Worm (Caenorhabditis elegans) whole organism, young adult: ENCODE results near the gene ZC412.5.

ENCODE experiments used
- Y53F4B.3 ChIP-seq: fragments of 200-800 bp; sonication (Bioruptor generic); IDR thresholded peaks from 2 replicates; pipeline ENCODE4 v1.3.6; 2022; ENCODE audit warnings: missing genetic modification reagents, missing genetic modification characterization, missing compliant biosample characterization
- aptf-3 ChIP-seq: fragments of 200-800 bp; sonication (Bioruptor generic); IDR thresholded peaks from 2 replicates; pipeline ENCODE4 v1.3.6; 2022; ENCODE audit warnings: missing genetic modification characterization, missing compliant biosample characterization
- mxl-1 ChIP-seq: sonication (generic microtip); optimal IDR thresholded peaks from 2 replicates; lab custom pipeline; 2016; ENCODE audit warnings: missing genetic modification characterization, missing compliant biosample characterization
- nhr-27 ChIP-seq: fragments of 200-800 bp; sonication (Bioruptor generic); optimal IDR thresholded peaks from 2 replicates; lab custom pipeline; 2018; ENCODE audit warnings: mild to moderate bottlenecking, missing genetic modification characterization, moderate library complexity, missing compliant biosample characterization
- unc-62 ChIP-seq: fragments of 150-350 bp; optimal IDR thresholded peaks from 2 replicates; lab custom pipeline; 2014; ENCODE audit warnings: missing biosample characterization, missing genetic modification reagents, missing genetic modification characterization

DNA sequence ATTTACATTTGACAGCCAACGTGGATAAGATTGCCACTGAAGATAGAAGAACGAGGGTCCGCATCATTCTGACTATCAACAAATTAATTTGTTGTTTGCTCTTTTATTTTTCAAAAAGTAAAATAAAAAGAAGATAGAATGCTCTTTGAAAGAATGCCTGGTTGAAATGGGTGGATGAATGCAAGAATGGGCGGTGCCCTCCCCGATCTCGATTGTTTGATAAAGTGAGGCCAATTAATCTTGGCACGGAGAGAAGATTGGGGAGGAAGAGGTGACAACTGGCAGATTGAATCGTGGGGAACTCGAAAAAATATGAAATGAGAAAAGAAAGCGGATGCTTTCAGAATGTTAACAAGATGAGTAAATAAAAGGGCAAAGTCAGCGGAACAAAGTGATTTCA, 3.9 kb downstream of the ZC412.5 start, which contains the start of gene ZC412.3:
- TF ChIP-seq unc-62 (GFP tag; lab: Kevin White, UChicago) = no peak
- TF ChIP-seq nhr-27 = no peak
- no peak for TF ChIP-seq mxl-1 (tag; lab: Kevin White, UChicago)
- TF ChIP-seq aptf-3 = no peak
- TF ChIP-seq Y53F4B.3 (GFP tag; lab: Robert Waterston, UW) = no peak
